Worm (Caenorhabditis elegans) whole organism, L4/young adult: ENCODE measurements around the gene srh-274.

Source experiments
- dao-5 ChIP-seq: sonication (generic microtip); optimal IDR thresholded peaks from 2 replicates; lab custom pipeline; 2016; ENCODE audit warnings: missing genotype, missing genetic modification characterization, moderate library complexity, missing compliant biosample characterization
- him-1 ChIP-seq: sonication (generic microtip); optimal IDR thresholded peaks from 2 replicates; lab custom pipeline; 2016; ENCODE audit warnings: missing genotype, missing genetic modification reagents, missing genetic modification characterization, missing compliant biosample characterization

DNA sequence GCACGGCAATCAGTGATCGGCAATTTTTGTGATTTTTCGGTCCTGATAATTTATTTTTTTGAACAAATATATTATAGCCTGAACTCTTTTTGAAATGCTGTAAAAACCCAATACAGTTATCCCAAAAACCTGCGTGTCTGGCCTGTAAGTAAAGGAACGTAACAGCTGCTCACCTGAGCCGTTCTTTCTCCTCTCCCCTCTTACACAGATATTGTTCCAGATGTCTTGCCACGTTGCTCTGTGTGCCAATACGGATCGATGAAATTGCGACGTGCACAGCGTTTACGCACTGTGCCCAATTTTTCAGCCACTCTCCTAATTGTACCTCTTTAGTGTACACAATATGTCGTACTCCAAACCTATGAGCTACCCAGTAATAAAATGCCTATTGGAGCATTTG is 24.3 kb upstream of the srh-274 start, which contains the start of gene sdz-4:
- TF ChIP-seq him-1 (tag; lab: Kevin White, UChicago) (no peak), dao-5 (tag; lab: Kevin White, UChicago) (no peak)
